Fruit fly (Drosophila melanogaster) whole organism, embryonic: ENCODE data around the gene CG15435.

Experiments used
- Adf1 ChIP-seq: fragments of 200-800 bp; sonication (Bioruptor generic); IDR thresholded peaks from 2 replicates; pipeline ENCODE4 v1.3.6; 2022; ENCODE audit warnings: missing biosample characterization, missing genetic modification characterization
- Atf-2 ChIP-seq: fragments of 200-800 bp; sonication (Bioruptor generic); optimal IDR thresholded peaks from 2 replicates; lab custom pipeline; 2016; ENCODE audit warnings: missing biosample characterization, missing genetic modification characterization
- B-H1 ChIP-seq: fragments of 200-800 bp; sonication (Bioruptor generic); IDR thresholded peaks from 3 replicates; pipeline ENCODE4 v1.3.6; 2022; ENCODE audit warnings: missing biosample characterization, missing genetic modification characterization
- C15 ChIP-seq: fragments of 200-800 bp; sonication (Bioruptor generic); IDR thresholded peaks from 3 replicates; pipeline ENCODE4 v1.3.6; 2022; ENCODE audit warnings: missing biosample characterization, missing genetic modification characterization
- CG10147 ChIP-seq: fragments of 200-800 bp; sonication (Bioruptor generic); optimal IDR thresholded peaks from 2 replicates; lab custom pipeline; 2019; ENCODE audit warnings: missing biosample characterization, mild to moderate bottlenecking, missing genetic modification characterization, moderate library complexity
- CG12299 ChIP-seq: fragments of 200-800 bp; sonication (Bioruptor generic); optimal IDR thresholded peaks from 2 replicates; lab custom pipeline; 2018; ENCODE audit warnings: missing biosample characterization, mild to moderate bottlenecking, missing genetic modification characterization
- CG13287 ChIP-seq: fragments of 200-800 bp; sonication (Bioruptor generic); IDR thresholded peaks from 2 replicates; pipeline ENCODE4 v1.3.6; 2022; ENCODE audit warnings: missing biosample characterization, missing genetic modification characterization; ENCODE audit not compliant: partially characterized antibody
- CG13894 ChIP-seq: fragments of 200-800 bp; sonication (Bioruptor generic); optimal IDR thresholded peaks from 3 replicates; lab custom pipeline; 2018; ENCODE audit warnings: missing biosample characterization, mild to moderate bottlenecking, missing genetic modification characterization, moderate library complexity
- CG14014 ChIP-seq: fragments of 200-800 bp; sonication (Bioruptor generic); IDR thresholded peaks from 2 replicates; pipeline ENCODE4 v1.3.6; 2022; ENCODE audit warnings: missing biosample characterization, missing genetic modification characterization
- CG14860 ChIP-seq: fragments of 200-800 bp; sonication (Bioruptor generic); IDR thresholded peaks from 3 replicates; pipeline ENCODE4 v1.3.6; 2022; ENCODE audit warnings: missing biosample characterization, missing genetic modification characterization; ENCODE audit not compliant: partially characterized antibody
- CG15479 ChIP-seq: fragments of 200-800 bp; sonication (Bioruptor generic); optimal IDR thresholded peaks from 3 replicates; lab custom pipeline; 2019; ENCODE audit warnings: missing biosample characterization, mild to moderate bottlenecking, missing genetic modification characterization, moderate library complexity
- CG1647 ChIP-seq: fragments of 200-800 bp; sonication (Bioruptor generic); optimal IDR thresholded peaks from 3 replicates; lab custom pipeline; 2016; ENCODE audit warnings: missing biosample characterization, missing genetic modification characterization
- CG16779 ChIP-seq: fragments of 200-800 bp; sonication (Bioruptor generic); IDR thresholded peaks from 2 replicates; pipeline ENCODE4 v1.3.6; 2022; ENCODE audit warnings: missing biosample characterization, missing genetic modification characterization
- CG16813 ChIP-seq: fragments of 200-800 bp; sonication (Bioruptor generic); IDR thresholded peaks from 3 replicates; pipeline ENCODE4 v1.3.6; 2022; ENCODE audit warnings: missing biosample characterization, missing genetic modification characterization; ENCODE audit not compliant: partially characterized antibody
- CG17186 ChIP-seq: fragments of 200-800 bp; sonication (Bioruptor generic); optimal IDR thresholded peaks from 3 replicates; lab custom pipeline; 2017; ENCODE audit warnings: missing biosample characterization, missing genetic modification reagents, missing genetic modification characterization
- CG18476 ChIP-seq: fragments of 200-800 bp; sonication (Bioruptor generic); optimal IDR thresholded peaks from 2 replicates; lab custom pipeline; 2016; ENCODE audit warnings: missing biosample characterization, mild to moderate bottlenecking, missing genetic modification characterization
- CG2129 ChIP-seq: fragments of 200-800 bp; sonication (Bioruptor generic); IDR thresholded peaks from 2 replicates; pipeline ENCODE4 v1.3.6; 2022; ENCODE audit warnings: missing biosample characterization, missing genetic modification characterization; ENCODE audit not compliant: partially characterized antibody
- CG43689 ChIP-seq: fragments of 200-800 bp; sonication (Bioruptor generic); IDR thresholded peaks from 2 replicates; pipeline ENCODE4 v1.3.6; 2022; ENCODE audit warnings: missing biosample characterization, missing genetic modification characterization
- CG4404 ChIP-seq: fragments of 200-800 bp; sonication (Bioruptor generic); IDR thresholded peaks from 2 replicates; pipeline ENCODE4 v1.3.6; 2022; ENCODE audit warnings: missing biosample characterization, missing genetic modification characterization
- CG5245 ChIP-seq: fragments of 200-800 bp; sonication (Bioruptor generic); optimal IDR thresholded peaks from 3 replicates; lab custom pipeline; 2016; ENCODE audit warnings: missing biosample characterization, missing genetic modification characterization
- CG6689 ChIP-seq: fragments of 200-800 bp; sonication (Bioruptor generic); IDR thresholded peaks from 2 replicates; pipeline ENCODE4 v1.3.6; 2022; ENCODE audit warnings: missing biosample characterization, missing genetic modification characterization
- CG6765 ChIP-seq: fragments of 200-800 bp; sonication (Bioruptor generic); optimal IDR thresholded peaks from 3 replicates; lab custom pipeline; 2017; ENCODE audit warnings: missing biosample characterization, mild to moderate bottlenecking, missing genetic modification characterization
- CG8924 ChIP-seq: fragments of 200-800 bp; optimal IDR thresholded peaks from 3 replicates; lab custom pipeline; 2019; ENCODE audit warnings: missing biosample characterization, mild to moderate bottlenecking, missing genetic modification characterization, moderate library complexity
- Dp ChIP-seq: fragments of 200-800 bp; sonication (Bioruptor generic); optimal IDR thresholded peaks from 2 replicates; lab custom pipeline; 2018; ENCODE audit warnings: missing biosample characterization, mild to moderate bottlenecking, missing genetic modification characterization, moderate library complexity
- Eip74EF ChIP-seq, 2 experiments: fragments of 200-800 bp in 1 of 2; fragments of >200 bp in 1 of 2; sonication (Bioruptor generic) in 1 of 2; optimal IDR thresholded peaks; 2 replicates each; lab custom pipeline; 2017 to 2019; ENCODE audit warnings: missing biosample characterization in 2 of 2, missing genetic modification characterization in 2 of 2, mild to moderate bottlenecking in 1 of 2, moderate library complexity in 1 of 2
- Gsc ChIP-seq: fragments of 200-800 bp; sonication (Bioruptor generic); IDR thresholded peaks from 2 replicates; pipeline ENCODE4 v1.3.6; 2022; ENCODE audit warnings: missing biosample characterization, missing genetic modification characterization
- H2.0 ChIP-seq: fragments of 200-800 bp; sonication (Bioruptor generic); IDR thresholded peaks from 2 replicates; pipeline ENCODE4 v1.3.6; 2022; ENCODE audit warnings: missing biosample characterization, missing genetic modification characterization
- HLH54F ChIP-seq: fragments of 200-800 bp; sonication (Bioruptor generic); optimal IDR thresholded peaks from 3 replicates; lab custom pipeline; 2016; ENCODE audit warnings: missing biosample characterization, missing genetic modification characterization
- Lim3 ChIP-seq: fragments of 200-800 bp; sonication (Bioruptor generic); IDR thresholded peaks from 2 replicates; pipeline ENCODE4 v1.3.6; 2022; ENCODE audit warnings: missing biosample characterization, missing genetic modification characterization
- Mad ChIP-seq: fragments of 200-800 bp; sonication (Bioruptor generic); optimal IDR thresholded peaks from 2 replicates; lab custom pipeline; 2016; ENCODE audit warnings: missing biosample characterization, missing genetic modification characterization
- PHDP ChIP-seq: fragments of 200-800 bp; sonication (Bioruptor generic); optimal IDR thresholded peaks from 3 replicates; lab custom pipeline; 2018; ENCODE audit warnings: missing biosample characterization, mild to moderate bottlenecking, missing genetic modification characterization, moderate library complexity
- Ptx1 ChIP-seq: fragments of 200-800 bp; sonication (Bioruptor generic); IDR thresholded peaks from 2 replicates; pipeline ENCODE4 v1.3.6; 2022; ENCODE audit warnings: missing biosample characterization, missing genetic modification characterization
- Sin3A ChIP-seq: fragments of >200 bp; optimal IDR thresholded peaks from 2 replicates; lab custom pipeline; 2018
- Ssrp ChIP-seq: fragments of 200-800 bp; sonication (Bioruptor generic); optimal IDR thresholded peaks from 2 replicates; lab custom pipeline; 2018; ENCODE audit warnings: missing biosample characterization, mild to moderate bottlenecking, missing genetic modification characterization, moderate library complexity
- Stat92E ChIP-seq, 3 experiments: fragments of >200 bp in 2 of 3; fragments of 200-800 bp in 1 of 3; sonication (Bioruptor generic) in 1 of 3; optimal IDR thresholded peaks; 2 replicates each; lab custom pipeline; 2017 to 2019; ENCODE audit warnings: missing biosample characterization in 3 of 3, missing genetic modification characterization in 3 of 3, mild to moderate bottlenecking in 1 of 3, moderate library complexity in 1 of 3
- bab2 ChIP-seq: fragments of 200-800 bp; sonication (Bioruptor generic); optimal IDR thresholded peaks from 2 replicates; lab custom pipeline; 2016; ENCODE audit warnings: missing biosample characterization, missing genetic modification characterization
- bsh ChIP-seq, 2 experiments: fragments of 200-800 bp; sonication (Bioruptor generic); optimal IDR thresholded peaks; 2 replicates each; lab custom pipeline; 2017 to 2018; ENCODE audit warnings: mild to moderate bottlenecking in 2 of 2, missing biosample characterization in 2 of 2, missing genetic modification characterization in 2 of 2, moderate library complexity in 1 of 2
- dpn ChIP-seq, 2 experiments: fragments of 200-800 bp; sonication (Bioruptor generic); optimal IDR thresholded peaks; 3 replicates each; lab custom pipeline; 2016; ENCODE audit warnings: missing biosample characterization in 2 of 2, missing genetic modification characterization in 2 of 2
- fd102C ChIP-seq: fragments of 200-800 bp; sonication (Bioruptor generic); optimal IDR thresholded peaks from 2 replicates; lab custom pipeline; 2018; ENCODE audit warnings: missing biosample characterization, mild to moderate bottlenecking, missing genetic modification characterization, moderate library complexity
- gfzf ChIP-seq: fragments of 200-800 bp; sonication (Bioruptor generic); optimal IDR thresholded peaks from 2 replicates; lab custom pipeline; 2016; ENCODE audit warnings: missing biosample characterization, mild to moderate bottlenecking, missing genetic modification characterization, moderate library complexity
- ken ChIP-seq: fragments of 200-800 bp; sonication (Bioruptor generic); IDR thresholded peaks from 3 replicates; pipeline ENCODE4 v1.3.6; 2022; ENCODE audit warnings: missing biosample characterization, missing genetic modification characterization
- lilli ChIP-seq: fragments of 200-800 bp; sonication (Bioruptor generic); optimal IDR thresholded peaks from 3 replicates; lab custom pipeline; 2016; ENCODE audit warnings: missing biosample characterization, missing genetic modification characterization
- pita ChIP-seq: fragments of 200-800 bp; sonication (Bioruptor generic); optimal IDR thresholded peaks from 2 replicates; lab custom pipeline; 2017; ENCODE audit warnings: missing biosample characterization, mild to moderate bottlenecking, missing genetic modification characterization
- seq ChIP-seq: fragments of 200-800 bp; sonication (Bioruptor generic); IDR thresholded peaks from 2 replicates; pipeline ENCODE4 v1.3.6; 2022; ENCODE audit warnings: missing biosample characterization, missing genetic modification characterization
- slp2 ChIP-seq: fragments of 200-800 bp; sonication (Bioruptor generic); optimal IDR thresholded peaks from 2 replicates; lab custom pipeline; 2016; ENCODE audit warnings: missing biosample characterization, missing genetic modification characterization
- sob ChIP-seq: fragments of 200-800 bp; sonication (Bioruptor generic); IDR thresholded peaks from 2 replicates; pipeline ENCODE4 v1.3.6; 2022; ENCODE audit warnings: missing biosample characterization, missing genetic modification characterization
- trem ChIP-seq: fragments of 200-800 bp; optimal IDR thresholded peaks from 3 replicates; lab custom pipeline; 2019; ENCODE audit warnings: missing biosample characterization, mild to moderate bottlenecking, missing genetic modification characterization, moderate library complexity
- zf30C ChIP-seq: fragments of 200-800 bp; sonication (Bioruptor generic); optimal IDR thresholded peaks from 3 replicates; lab custom pipeline; 2018; ENCODE audit warnings: missing biosample characterization, mild to moderate bottlenecking, missing genetic modification characterization

CG15435 gene

dm6 chr2L:4458119-4459056, 1.1 kb upstream of the CG15435 start, which contains the start of gene RpL27A (continued):
- TF ChIP-seq Ssrp (tag; lab: Kevin White, UChicago) (peak; percentile 43), bsh (GFP tag; optimal IDR thresholded peaks at IDR 0.05; lab: Kevin White, UChicago) (peak; percentile 43 to 66), seq (GFP tag; lab: Robert Waterston, UW) (peak; percentile 69), CG18476 (GFP tag; lab: Kevin White, UChicago) (peak; percentile 17), gfzf (GFP tag; lab: Kevin White, UChicago) (peak; percentile 71), lilli (GFP tag; lab: Kevin White, UChicago) (peak; percentile 60), fd102C (GFP tag; lab: Kevin White, UChicago) (peak; percentile 58), PHDP (tag; lab: Kevin White, UChicago) (peak; percentile 81), CG1647 (GFP tag; lab: Kevin White, UChicago) (peak; percentile 60), dpn (GFP tag; optimal IDR thresholded peaks at IDR 0.05; lab: Kevin White, UChicago) (peak; percentile 67 to 68), trem (tag; lab: Kevin White, UChicago) (peak; percentile 44), Stat92E (GFP tag; optimal IDR thresholded peaks at IDR 0.05; lab: Kevin White, UChicago) (peak in 1 of 3 experiments; percentile 46), Ptx1 (peak; percentile 65), HLH54F (GFP tag; lab: Kevin White, UChicago) (peak; percentile 30), Lim3 (GFP tag; lab: Robert Waterston, UW) (no peak), ken (GFP tag; lab: Robert Waterston, UW) (peak; percentile 84), H2.0 (GFP tag; lab: Robert Waterston, UW) (peak; percentile 82), C15 (GFP tag; lab: Robert Waterston, UW) (0 out of 3 replicates have a peak, but pooled peaks have one; percentile 68), CG17186 (GFP tag; lab: Kevin White, UChicago) (peak; percentile 45), CG5245 (peak; percentile 65), CG15479 (GFP tag; lab: Kevin White, UChicago) (no peak), CG12299 (tag; lab: Kevin White, UChicago) (peak; percentile 60), CG8924 (tag; lab: Kevin White, UChicago) (peak; percentile 78), CG6689 (GFP tag; lab: Robert Waterston, UW) (peak; percentile 73), Eip74EF (GFP tag; optimal IDR thresholded peaks at IDR 0.05; lab: Kevin White, UChicago) (peak in 1 of 2 experiments; percentile 62), CG4404 (GFP tag; lab: Robert Waterston, UW) (peak; percentile 13; the same call in 1 of the 2 replicates), CG14860 (GFP tag; lab: Robert Waterston, UW) (no peak), B-H1 (GFP tag; lab: Robert Waterston, UW) (peak; percentile 71; the same call in 2 of the 3 replicates), Sin3A (peak; percentile 16), CG43689 (peak; percentile 71), CG14014 (peak; percentile 73), bab2 (GFP tag; lab: Kevin White, UChicago) (peak; percentile 36), CG2129 (GFP tag; lab: Robert Waterston, UW) (no peak), CG13287 (peak; percentile 71), Gsc (GFP tag; lab: Robert Waterston, UW) (no peak), CG13894 (tag; lab: Kevin White, UChicago) (peak; percentile 72), Atf-2 (GFP tag; lab: Kevin White, UChicago) (peak; percentile 60), Mad (peak; percentile 76), CG16813 (GFP tag; lab: Robert Waterston, UW) (peak; percentile 65), CG16779 (peak; percentile 77), Adf1 (GFP tag; lab: Robert Waterston, UW) (no peak; the same call in 1 of the 2 replicates), CG10147 (GFP tag; lab: Kevin White, UChicago) (peak; percentile 53), zf30C (peak; percentile 53), Dp (GFP tag; lab: Kevin White, UChicago) (peak; percentile 72), slp2 (peak; percentile 56), CG6765 (peak; percentile 84), pita (GFP tag; lab: Kevin White, UChicago) (peak; percentile 70), sob (GFP tag; lab: Robert Waterston, UW) (peak; percentile 83)
